Worm (Caenorhabditis elegans): ENCODE results near the gene catp-5.

DNA sequence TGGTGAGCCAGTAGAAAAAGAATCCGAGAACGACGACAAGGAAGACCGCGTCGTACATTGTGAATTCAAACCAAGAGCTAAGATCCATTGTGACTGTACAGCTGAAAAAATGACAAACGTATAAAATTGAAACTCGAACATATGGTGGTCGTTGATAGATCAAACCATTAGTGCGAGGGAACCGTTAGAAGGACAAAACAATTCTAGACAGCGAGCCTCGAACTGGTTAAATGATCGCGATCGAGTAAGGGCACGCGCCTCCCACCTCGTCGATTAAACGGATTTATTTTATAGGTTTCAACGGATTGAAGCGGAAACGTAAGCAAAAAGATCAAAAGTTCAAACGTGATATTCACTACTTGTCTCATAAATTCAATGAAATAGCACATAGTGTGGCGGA is 10.2 kb downstream of the catp-5 start, which contains the start of gene vem-1:
- TF ChIP-seq elt-3 (tag; optimal IDR thresholded peaks at IDR 0.05) (no peak), fkh-10 (GFP tag; optimal IDR thresholded peaks at IDR 0.05) (no peak), unc-62 (GFP tag; optimal IDR thresholded peaks at IDR 0.05) (no peak), unc-86 (tag; optimal IDR thresholded peaks at IDR 0.05) (no peak), unc-98 (GFP tag; IDR thresholded peaks at IDR 0.05) (no peak), F16B12.6 (tag; optimal IDR thresholded peaks at IDR 0.05) (no peak)

Data from whole organism, L1 larva.